Worm (Caenorhabditis elegans): ENCODE measurements around the gene gcy-15.

Gene gcy-15

ce11 chrII:3196966-3197365, at the start of gene gcy-15:
Gene gcy-15 (minus strand): TSS chrII:3197066.
- TF ChIP-seq tra-4 (tag; optimal IDR thresholded peaks at IDR 0.05): no peak

ce11 chrII:3245836-3246235, 49.0 kb upstream of the gcy-15 start, which contains the start of gene C17F4.7:
Gene C17F4.7 (minus strand): TSS chrII:3246015.
- no peak for TF ChIP-seq hmg-4 (GFP tag; optimal IDR thresholded peaks at IDR 0.05)
- TF ChIP-seq flt-1 (GFP tag; IDR thresholded peaks at IDR 0.05): no peak
- no peak for TF ChIP-seq tbx-37 (GFP tag; conservative IDR thresholded peaks at IDR 0.05)
- no peak for TF ChIP-seq aly-1 (tag; optimal IDR thresholded peaks at IDR 0.05)

- TF ChIP-seq hmg-4 (GFP tag; optimal IDR thresholded peaks at IDR 0.05) (no peak), B0310.2 (tag; optimal IDR thresholded peaks at IDR 0.05) (no peak)
Measured at ce11 chrII:3244758-3245157, 47.9 kb upstream of the gcy-15 start.

ce11 chrII:3244070-3244469, 47.2 kb upstream of the gcy-15 start, which contains the start of gene C17F4.12:
Gene C17F4.12 (minus strand): TSS chrII:3244170.
- TF ChIP-seq tra-4 (tag; optimal IDR thresholded peaks at IDR 0.05) (no peak), ceh-36 (tag; optimal IDR thresholded peaks at IDR 0.05) (no peak), B0310.2 (tag; optimal IDR thresholded peaks at IDR 0.05) (no peak), scrt-1 (GFP tag; IDR thresholded peaks at IDR 0.05) (no peak), aly-1 (tag; optimal IDR thresholded peaks at IDR 0.05) (no peak), ceh-13 (GFP tag; optimal IDR thresholded peaks at IDR 0.05) (no peak), hmg-4 (GFP tag; optimal IDR thresholded peaks at IDR 0.05) (no peak), ets-7 (tag; optimal IDR thresholded peaks at IDR 0.05) (no peak), pes-1 (GFP tag; IDR thresholded peaks at IDR 0.05) (no peak), F13C5.2 (tag; optimal IDR thresholded peaks at IDR 0.05) (no peak), sea-1 (GFP tag; conservative IDR thresholded peaks at IDR 0.05) (no peak), ama-1 (optimal IDR thresholded peaks at IDR 0.05) (no peak), hnd-1 (tag; optimal IDR thresholded peaks at IDR 0.05) (no peak), tbx-11 (GFP tag; IDR thresholded peaks at IDR 0.05) (no peak), hmbx-1 (tag; optimal IDR thresholded peaks at IDR 0.05) (no peak), tbx-37 (GFP tag; conservative IDR thresholded peaks at IDR 0.05) (no peak), flt-1 (GFP tag; IDR thresholded peaks at IDR 0.05) (no peak)

- TF ChIP-seq hnd-1 (tag; optimal IDR thresholded peaks at IDR 0.05) (no peak), sea-1 (GFP tag; conservative IDR thresholded peaks at IDR 0.05) (no peak), tra-4 (tag; optimal IDR thresholded peaks at IDR 0.05) (no peak)
Measured at ce11 chrII:3241842-3242241, 45.0 kb upstream of the gcy-15 start.

- TF ChIP-seq ceh-36 (tag; optimal IDR thresholded peaks at IDR 0.05) (no peak), hnd-1 (tag; optimal IDR thresholded peaks at IDR 0.05) (no peak), F13C5.2 (tag; optimal IDR thresholded peaks at IDR 0.05) (no peak), tbx-11 (GFP tag; IDR thresholded peaks at IDR 0.05) (no peak), scrt-1 (GFP tag; IDR thresholded peaks at IDR 0.05) (no peak), ets-7 (tag; optimal IDR thresholded peaks at IDR 0.05) (no peak), pes-1 (GFP tag; IDR thresholded peaks at IDR 0.05) (no peak), tbx-37 (GFP tag; conservative IDR thresholded peaks at IDR 0.05) (no peak), hmg-4 (GFP tag; optimal IDR thresholded peaks at IDR 0.05) (no peak), aly-1 (tag; optimal IDR thresholded peaks at IDR 0.05) (no peak), sea-1 (GFP tag; conservative IDR thresholded peaks at IDR 0.05) (no peak)
Measured at ce11 chrII:3240207-3240606, 43.3 kb upstream of the gcy-15 start, which contains the start of gene C17F4.3. Gene C17F4.3 (plus strand): TSS chrII:3240507.

ce11 chrII:3237038-3237521, 40.2 kb upstream of the gcy-15 start, which contains the start of the genes srz-67 and C17F4.11:
Gene srz-67 (minus strand): TSS chrII:3237138.
Gene C17F4.11 (plus strand): TSS chrII:3237471.
- no peak for TF ChIP-seq scrt-1 (GFP tag; IDR thresholded peaks at IDR 0.05)
- TF ChIP-seq aly-1 (tag; optimal IDR thresholded peaks at IDR 0.05): no peak
- no peak for TF ChIP-seq ama-1 (optimal IDR thresholded peaks at IDR 0.05)
- no peak for TF ChIP-seq ceh-13 (GFP tag; optimal IDR thresholded peaks at IDR 0.05)
- no peak for TF ChIP-seq tra-4 (tag; optimal IDR thresholded peaks at IDR 0.05)
- TF ChIP-seq hmbx-1 (tag; optimal IDR thresholded peaks at IDR 0.05): no peak
- TF ChIP-seq flt-1 (GFP tag; IDR thresholded peaks at IDR 0.05): no peak
- no peak for TF ChIP-seq hmg-4 (GFP tag; optimal IDR thresholded peaks at IDR 0.05)
- no peak for TF ChIP-seq B0310.2 (tag; optimal IDR thresholded peaks at IDR 0.05)
- no peak for TF ChIP-seq tbx-37 (GFP tag; conservative IDR thresholded peaks at IDR 0.05)
- TF ChIP-seq ceh-36 (tag; optimal IDR thresholded peaks at IDR 0.05): no peak
- no peak for TF ChIP-seq hnd-1 (tag; optimal IDR thresholded peaks at IDR 0.05)
- TF ChIP-seq F13C5.2 (tag; optimal IDR thresholded peaks at IDR 0.05): no peak
- no peak for TF ChIP-seq ets-7 (tag; optimal IDR thresholded peaks at IDR 0.05)
- TF ChIP-seq pes-1 (GFP tag; IDR thresholded peaks at IDR 0.05): no peak
- no peak for TF ChIP-seq tbx-11 (GFP tag; IDR thresholded peaks at IDR 0.05)
- TF ChIP-seq sea-1 (GFP tag; conservative IDR thresholded peaks at IDR 0.05): no peak

- TF ChIP-seq B0310.2 (tag; optimal IDR thresholded peaks at IDR 0.05) (no peak), tbx-37 (GFP tag; conservative IDR thresholded peaks at IDR 0.05) (no peak), hmg-4 (GFP tag; optimal IDR thresholded peaks at IDR 0.05) (no peak), sea-1 (GFP tag; conservative IDR thresholded peaks at IDR 0.05) (no peak), hnd-1 (tag; optimal IDR thresholded peaks at IDR 0.05) (no peak)
Measured at ce11 chrII:3234725-3235124, 37.9 kb upstream of the gcy-15 start, which contains the start of gene C17F4.8. Gene C17F4.8 (minus strand): TSS chrII:3234825.

- no peak for TF ChIP-seq hnd-1 (tag; optimal IDR thresholded peaks at IDR 0.05)
- no peak for TF ChIP-seq ets-7 (tag; optimal IDR thresholded peaks at IDR 0.05)
- TF ChIP-seq sea-1 (GFP tag; conservative IDR thresholded peaks at IDR 0.05): no peak
- no peak for TF ChIP-seq ceh-13 (GFP tag; optimal IDR thresholded peaks at IDR 0.05)
- no peak for TF ChIP-seq tbx-11 (GFP tag; IDR thresholded peaks at IDR 0.05)
- no peak for TF ChIP-seq tra-4 (tag; optimal IDR thresholded peaks at IDR 0.05)
- TF ChIP-seq B0310.2 (tag; optimal IDR thresholded peaks at IDR 0.05): no peak
- TF ChIP-seq ceh-36 (tag; optimal IDR thresholded peaks at IDR 0.05): no peak
- TF ChIP-seq hmg-4 (GFP tag; optimal IDR thresholded peaks at IDR 0.05): no peak
- TF ChIP-seq F13C5.2 (tag; optimal IDR thresholded peaks at IDR 0.05): no peak
- TF ChIP-seq tbx-37 (GFP tag; conservative IDR thresholded peaks at IDR 0.05): no peak
- no peak for TF ChIP-seq flt-1 (GFP tag; IDR thresholded peaks at IDR 0.05)
- TF ChIP-seq aly-1 (tag; optimal IDR thresholded peaks at IDR 0.05): no peak
- no peak for TF ChIP-seq ama-1 (optimal IDR thresholded peaks at IDR 0.05)
- no peak for TF ChIP-seq hmbx-1 (tag; optimal IDR thresholded peaks at IDR 0.05)
- no peak for TF ChIP-seq scrt-1 (GFP tag; IDR thresholded peaks at IDR 0.05)
- no peak for TF ChIP-seq pes-1 (GFP tag; IDR thresholded peaks at IDR 0.05)
Measured at ce11 chrII:3230422-3230821, 33.6 kb upstream of the gcy-15 start, which contains the start of gene srh-297. Gene srh-297 (minus strand): TSS chrII:3230522.
